Worm (Caenorhabditis elegans) whole organism, L1 larva: ENCODE data around the gene F44G3.7.

Experiments used
- F16B12.6 ChIP-seq: fragments of 150-350 bp; optimal IDR thresholded peaks from 2 replicates; lab custom pipeline; 2014; ENCODE audit warnings: missing biosample characterization, missing genetic modification characterization
- elt-3 ChIP-seq, 6 experiments: fragments of 150-350 bp in 1 of 6; sonication (generic microtip); optimal IDR thresholded peaks; 2 replicates each; lab custom pipeline; 2017 to 2018; ENCODE audit warnings: missing biosample characterization in 6 of 6, missing genetic modification characterization in 6 of 6, inconsistent platforms in 1 of 6
- fkh-10 ChIP-seq: sonication (generic microtip); optimal IDR thresholded peaks from 2 replicates; lab custom pipeline; 2017; ENCODE audit warnings: missing biosample characterization, missing genetic modification reagents, missing genetic modification characterization
- fkh-8 ChIP-seq: sonication (generic microtip); optimal IDR thresholded peaks from 2 replicates; lab custom pipeline; 2016; ENCODE audit warnings: mild to moderate bottlenecking, missing genetic modification characterization, missing compliant biosample characterization
- hpl-2 ChIP-seq: fragments of 150-350 bp; optimal IDR thresholded peaks from 2 replicates; lab custom pipeline; 2014; ENCODE audit warnings: missing biosample characterization, missing genetic modification reagents, missing genetic modification characterization
- lin-14 ChIP-seq: fragments of 200-800 bp; sonication (Bioruptor generic); optimal IDR thresholded peaks from 2 replicates; lab custom pipeline; 2018; ENCODE audit warnings: mild to moderate bottlenecking, missing genetic modification characterization, moderate library complexity, missing compliant biosample characterization
- nhr-28 ChIP-seq: fragments of 150-350 bp; optimal IDR thresholded peaks from 2 replicates; lab custom pipeline; 2014; ENCODE audit warnings: missing biosample characterization, missing genetic modification characterization
- snpc-4 ChIP-seq: fragments of 150-350 bp; optimal IDR thresholded peaks from 2 replicates; lab custom pipeline; 2014; ENCODE audit warnings: missing biosample characterization, missing genetic modification characterization
- tbx-2 ChIP-seq: sonication (generic microtip); optimal IDR thresholded peaks from 2 replicates; lab custom pipeline; 2016; ENCODE audit warnings: missing genetic modification characterization, missing compliant biosample characterization
- unc-130 ChIP-seq: fragments of 150-350 bp; optimal IDR thresholded peaks from 2 replicates; lab custom pipeline; 2017; ENCODE audit warnings: missing biosample characterization, missing genetic modification characterization, inconsistent platforms
- unc-98 ChIP-seq: fragments of 200-800 bp; sonication (Bioruptor generic); IDR thresholded peaks from 2 replicates; pipeline ENCODE4 v1.3.6; 2022; ENCODE audit warnings: missing genetic modification characterization, missing compliant biosample characterization

- TF ChIP-seq unc-98 (GFP tag; lab: Robert Waterston, UW), result no peak
- TF ChIP-seq elt-3 (tag; optimal IDR thresholded peaks at IDR 0.05; lab: Kevin White, UChicago), result no peak
- TF ChIP-seq fkh-10, result no peak
- TF ChIP-seq snpc-4 (tag; lab: Kevin White, UChicago), result no peak
- TF ChIP-seq hpl-2, result no peak
- TF ChIP-seq F16B12.6 (tag; lab: Kevin White, UChicago), result no peak
- no peak for TF ChIP-seq tbx-2 (tag; lab: Kevin White, UChicago)
- no peak for TF ChIP-seq fkh-8 (tag; lab: Kevin White, UChicago)
- no peak for TF ChIP-seq unc-130 (tag; lab: Kevin White, UChicago)
- TF ChIP-seq lin-14, result no peak
- no peak for TF ChIP-seq nhr-28 (tag; lab: Kevin White, UChicago)
These were observed 25.3 kb upstream of the F44G3.7 start, which contains the start of the genes str-109 and F10A3.11 for ce11 chrV:16162124-16162735.
